Fruit fly (Drosophila melanogaster) whole organism, embryonic: Measurements from ENCODE around the gene Npc2g.

Source experiments
- Antp ChIP-seq: fragments of 200-800 bp; sonication (Bioruptor generic); optimal IDR thresholded peaks from 3 replicates; lab custom pipeline; 2016; ENCODE audit warnings: missing biosample characterization, missing genetic modification characterization
- BEAF-32 ChIP-seq: fragments of 200-800 bp; sonication (Bioruptor generic); optimal IDR thresholded peaks from 3 replicates; lab custom pipeline; 2017; ENCODE audit warnings: missing biosample characterization, missing genetic modification characterization, mild to moderate bottlenecking, moderate library complexity, missing genetic modification reagents
- CG10565 ChIP-seq: fragments of 200-800 bp; sonication (Bioruptor generic); optimal IDR thresholded peaks from 3 replicates; lab custom pipeline; 2016; ENCODE audit warnings: missing biosample characterization, mild to moderate bottlenecking, missing genetic modification characterization
- CG11247 ChIP-seq: fragments of 200-800 bp; sonication (Bioruptor generic); IDR thresholded peaks from 2 replicates; pipeline ENCODE4 v1.3.6; 2022; ENCODE audit warnings: missing biosample characterization, missing genetic modification characterization
- CG11695 ChIP-seq: fragments of 200-800 bp; sonication (Bioruptor generic); IDR thresholded peaks from 3 replicates; pipeline ENCODE4 v1.3.6; 2022; ENCODE audit warnings: missing biosample characterization, missing genetic modification characterization
- CG12659 ChIP-seq: fragments of 200-800 bp; sonication (Bioruptor generic); optimal IDR thresholded peaks from 3 replicates; lab custom pipeline; 2017; ENCODE audit warnings: mild to moderate bottlenecking, missing biosample characterization, missing genetic modification reagents, missing genetic modification characterization
- CG14050 ChIP-seq: fragments of 200-800 bp; sonication (Bioruptor generic); IDR thresholded peaks from 3 replicates; pipeline ENCODE4 v1.3.6; 2022; ENCODE audit warnings: missing biosample characterization, missing genetic modification characterization
- CG15514 ChIP-seq: fragments of 200-800 bp; sonication (Bioruptor generic); optimal IDR thresholded peaks from 3 replicates; lab custom pipeline; 2017; ENCODE audit warnings: missing biosample characterization, missing genetic modification characterization, mild to moderate bottlenecking, moderate library complexity, missing genetic modification reagents
- CG1603 ChIP-seq: fragments of 200-800 bp; sonication (Bioruptor generic); optimal IDR thresholded peaks from 2 replicates; lab custom pipeline; 2019; ENCODE audit warnings: missing biosample characterization, mild to moderate bottlenecking, missing genetic modification characterization, moderate library complexity
- CG17361 ChIP-seq: fragments of 200-800 bp; sonication (Bioruptor generic); IDR thresholded peaks from 3 replicates; pipeline ENCODE4 v1.3.6; 2022; ENCODE audit warnings: missing biosample characterization, missing genetic modification characterization
- CG18476 ChIP-seq: fragments of 200-800 bp; sonication (Bioruptor generic); optimal IDR thresholded peaks from 2 replicates; lab custom pipeline; 2016; ENCODE audit warnings: missing biosample characterization, mild to moderate bottlenecking, missing genetic modification characterization
- CG2199 ChIP-seq: fragments of 200-800 bp; sonication (Bioruptor generic); IDR thresholded peaks from 3 replicates; pipeline ENCODE4 v1.3.6; 2022; ENCODE audit warnings: missing biosample characterization, missing genetic modification characterization
- CG2202 ChIP-seq: fragments of 200-800 bp; sonication (Bioruptor generic); optimal IDR thresholded peaks from 2 replicates; lab custom pipeline; 2018; ENCODE audit warnings: missing biosample characterization, mild to moderate bottlenecking, missing genetic modification characterization
- CG34224 ChIP-seq: fragments of 200-800 bp; sonication (Bioruptor generic); IDR thresholded peaks from 3 replicates; pipeline ENCODE4 v1.3.6; 2022; ENCODE audit warnings: missing biosample characterization, missing genetic modification characterization; ENCODE audit not compliant: partially characterized antibody
- CG4328 ChIP-seq: fragments of 200-800 bp; sonication (Bioruptor generic); optimal IDR thresholded peaks from 3 replicates; lab custom pipeline; 2017; ENCODE audit warnings: missing biosample characterization, missing genetic modification reagents, missing genetic modification characterization
- CG5953 ChIP-seq: fragments of 200-800 bp; sonication (Bioruptor generic); IDR thresholded peaks from 2 replicates; pipeline ENCODE4 v1.3.6; 2022; ENCODE audit warnings: missing biosample characterization, missing genetic modification characterization
- CG6854 ChIP-seq: fragments of 200-800 bp; sonication (Bioruptor generic); optimal IDR thresholded peaks from 3 replicates; lab custom pipeline; 2017; ENCODE audit warnings: missing biosample characterization, mild to moderate bottlenecking, missing genetic modification characterization
- CG7963 ChIP-seq: fragments of 200-800 bp; sonication (Bioruptor generic); IDR thresholded peaks from 3 replicates; pipeline ENCODE4 v1.3.6; 2022; ENCODE audit warnings: missing biosample characterization, missing genetic modification characterization; ENCODE audit not compliant: partially characterized antibody
- CG8765 ChIP-seq: fragments of 200-800 bp; sonication (Bioruptor generic); IDR thresholded peaks from 2 replicates; pipeline ENCODE4 v1.3.6; 2022; ENCODE audit warnings: missing biosample characterization, missing genetic modification characterization
- CG9817 ChIP-seq: fragments of 200-800 bp; sonication (Bioruptor generic); optimal IDR thresholded peaks from 2 replicates; lab custom pipeline; 2018; ENCODE audit warnings: missing biosample characterization, mild to moderate bottlenecking, missing genetic modification characterization, moderate library complexity
- Chrac-16 ChIP-seq: fragments of 200-800 bp; sonication (Bioruptor generic); optimal IDR thresholded peaks from 3 replicates; lab custom pipeline; 2016; ENCODE audit warnings: missing biosample characterization, missing genetic modification characterization
- E2f2 ChIP-seq: fragments of 200-800 bp; sonication (Bioruptor generic); IDR thresholded peaks from 2 replicates; pipeline ENCODE4 v1.3.6; 2022; ENCODE audit warnings: missing biosample characterization, missing genetic modification characterization
- Elba2 ChIP-seq: fragments of 200-800 bp; sonication (Bioruptor generic); optimal IDR thresholded peaks from 3 replicates; lab custom pipeline; 2016; ENCODE audit warnings: missing biosample characterization, missing genetic modification characterization
- Lhr ChIP-seq: fragments of 200-800 bp; sonication (Bioruptor generic); optimal IDR thresholded peaks from 3 replicates; lab custom pipeline; 2017; ENCODE audit warnings: mild to moderate bottlenecking, missing biosample characterization, missing genetic modification reagents, missing genetic modification characterization
- Max ChIP-seq: fragments of 200-800 bp; sonication (Bioruptor generic); optimal IDR thresholded peaks from 2 replicates; lab custom pipeline; 2016; ENCODE audit warnings: missing biosample characterization, mild to moderate bottlenecking, missing genetic modification characterization
- PHDP ChIP-seq: fragments of 200-800 bp; sonication (Bioruptor generic); optimal IDR thresholded peaks from 3 replicates; lab custom pipeline; 2018; ENCODE audit warnings: missing biosample characterization, mild to moderate bottlenecking, missing genetic modification characterization, moderate library complexity
- Pdp1 ChIP-seq, 2 experiments: fragments of 200-800 bp; sonication (Bioruptor generic); optimal IDR thresholded peaks; 3 replicates each; lab custom pipeline; 2016; ENCODE audit warnings: missing biosample characterization in 2 of 2, missing genetic modification characterization in 2 of 2, mild to moderate bottlenecking in 1 of 2, moderate library complexity in 1 of 2
- Xbp1 ChIP-seq: fragments of 200-800 bp; sonication (Bioruptor generic); optimal IDR thresholded peaks from 3 replicates; lab custom pipeline; 2016; ENCODE audit warnings: missing biosample characterization, mild to moderate bottlenecking, missing genetic modification characterization
- ato ChIP-seq: fragments of 200-800 bp; sonication (Bioruptor generic); IDR thresholded peaks from 2 replicates; pipeline ENCODE4 v1.3.6; 2022; ENCODE audit warnings: missing biosample characterization, missing genetic modification characterization; ENCODE audit not compliant: partially characterized antibody
- bsh ChIP-seq, 2 experiments: fragments of 200-800 bp; sonication (Bioruptor generic); optimal IDR thresholded peaks; 2 replicates each; lab custom pipeline; 2017 to 2018; ENCODE audit warnings: mild to moderate bottlenecking in 2 of 2, missing biosample characterization in 2 of 2, missing genetic modification characterization in 2 of 2, moderate library complexity in 1 of 2
- cad ChIP-seq: fragments of >200 bp; optimal IDR thresholded peaks from 2 replicates; lab custom pipeline; 2017; ENCODE audit warnings: missing biosample characterization, missing genetic modification characterization
- dysf ChIP-seq: fragments of 200-800 bp; sonication (Bioruptor generic); IDR thresholded peaks from 3 replicates; pipeline ENCODE4 v1.3.6; 2022; ENCODE audit warnings: missing biosample characterization, missing genetic modification characterization
- en ChIP-seq: fragments of 200-800 bp; sonication (Bioruptor generic); optimal IDR thresholded peaks from 2 replicates; lab custom pipeline; 2016; ENCODE audit warnings: missing biosample characterization, missing genetic modification characterization
- grn ChIP-seq: fragments of 200-800 bp; sonication (Bioruptor generic); optimal IDR thresholded peaks from 3 replicates; lab custom pipeline; 2017; ENCODE audit warnings: missing biosample characterization, missing genetic modification characterization
- h ChIP-seq: fragments of >200 bp; optimal IDR thresholded peaks from 2 replicates; lab custom pipeline; 2017
- jumu ChIP-seq: fragments of 200-800 bp; sonication (Bioruptor generic); optimal IDR thresholded peaks from 3 replicates; lab custom pipeline; 2016; ENCODE audit warnings: missing biosample characterization, missing genetic modification characterization
- lab ChIP-seq: fragments of 200-800 bp; sonication (Bioruptor generic); optimal IDR thresholded peaks from 3 replicates; lab custom pipeline; 2017; ENCODE audit warnings: missing biosample characterization, missing genetic modification characterization, mild to moderate bottlenecking, moderate library complexity, missing genetic modification reagents
- lbe ChIP-seq: fragments of 200-800 bp; sonication (Bioruptor generic); optimal IDR thresholded peaks from 2 replicates; lab custom pipeline; 2016; ENCODE audit warnings: missing biosample characterization, mild to moderate bottlenecking, missing genetic modification characterization
- lmd ChIP-seq: fragments of 200-800 bp; sonication (Bioruptor generic); IDR thresholded peaks from 2 replicates; pipeline ENCODE4 v1.3.6; 2022; ENCODE audit warnings: missing biosample characterization, missing genetic modification characterization
- nerfin-1 ChIP-seq: fragments of 200-800 bp; sonication (Bioruptor generic); optimal IDR thresholded peaks from 3 replicates; lab custom pipeline; 2019; ENCODE audit warnings: missing biosample characterization, mild to moderate bottlenecking, missing genetic modification characterization, moderate library complexity
- oc ChIP-seq: fragments of 200-800 bp; sonication (Bioruptor generic); optimal IDR thresholded peaks from 2 replicates; lab custom pipeline; 2018; ENCODE audit warnings: missing biosample characterization, mild to moderate bottlenecking, missing genetic modification characterization, moderate library complexity
- rib ChIP-seq: fragments of 200-800 bp; sonication (Bioruptor generic); IDR thresholded peaks from 2 replicates; pipeline ENCODE4 v1.3.6; 2022; ENCODE audit warnings: missing biosample characterization, missing genetic modification characterization
- row ChIP-seq: fragments of 200-800 bp; sonication (Bioruptor generic); IDR thresholded peaks from 3 replicates; pipeline ENCODE4 v1.3.6; 2022; ENCODE audit warnings: missing biosample characterization, missing genetic modification characterization
- seq ChIP-seq: fragments of 200-800 bp; sonication (Bioruptor generic); IDR thresholded peaks from 2 replicates; pipeline ENCODE4 v1.3.6; 2022; ENCODE audit warnings: missing biosample characterization, missing genetic modification characterization
- sisA ChIP-seq: fragments of 200-800 bp; sonication (Bioruptor generic); IDR thresholded peaks from 2 replicates; pipeline ENCODE4 v1.3.6; 2022; ENCODE audit warnings: missing biosample characterization, missing genetic modification characterization
- tgo ChIP-seq: fragments of 200-800 bp; sonication (Bioruptor generic); IDR thresholded peaks from 3 replicates; pipeline ENCODE4 v1.3.6; 2022; ENCODE audit warnings: missing biosample characterization, missing genetic modification characterization
- tin ChIP-seq: fragments of 200-800 bp; sonication (Bioruptor generic); optimal IDR thresholded peaks from 3 replicates; lab custom pipeline; 2016; ENCODE audit warnings: missing biosample characterization, missing genetic modification characterization
- zf30C ChIP-seq: fragments of 200-800 bp; sonication (Bioruptor generic); optimal IDR thresholded peaks from 3 replicates; lab custom pipeline; 2018; ENCODE audit warnings: missing biosample characterization, mild to moderate bottlenecking, missing genetic modification characterization

Npc2g gene

dm6 chr3R:30729013-30729412 is 16.1 kb downstream of the Npc2g start (continued):
- TF ChIP-seq CG10565 (GFP tag; lab: Kevin White, UChicago) (no peak), CG5953 (GFP tag; lab: Robert Waterston, UW) (no peak; the same call in 1 of the 2 replicates), Elba2 (GFP tag; lab: Kevin White, UChicago) (no peak), nerfin-1 (tag; lab: Kevin White, UChicago) (no peak), CG2199 (GFP tag; lab: Robert Waterston, UW) (no peak), BEAF-32 (GFP tag; lab: Kevin White, UChicago) (no peak), CG17361 (GFP tag; lab: Robert Waterston, UW) (0 out of 3 replicates have a peak, but pooled peaks have one; percentile 32), CG9817 (tag; lab: Kevin White, UChicago) (no peak), dysf (GFP tag; lab: Robert Waterston, UW) (peak; percentile 27; the same call in 2 of the 3 replicates), grn (GFP tag; lab: Kevin White, UChicago) (no peak), CG1603 (tag; lab: Kevin White, UChicago) (peak; percentile 47), tin (GFP tag; lab: Kevin White, UChicago) (no peak), Chrac-16 (GFP tag; lab: Kevin White, UChicago) (no peak), lbe (GFP tag; lab: Kevin White, UChicago) (no peak), E2f2 (GFP tag; lab: Robert Waterston, UW) (no peak), Pdp1 (GFP tag; optimal IDR thresholded peaks at IDR 0.05; lab: Kevin White, UChicago) (peak in 1 of 2 experiments; percentile 24), CG15514 (GFP tag; lab: Kevin White, UChicago) (peak; percentile 3), ato (GFP tag; lab: Robert Waterston, UW) (no peak), PHDP (peak; percentile 12), rib (GFP tag; lab: Robert Waterston, UW) (no peak), oc (tag; lab: Kevin White, UChicago) (no peak), jumu (GFP tag; lab: Kevin White, UChicago) (peak; percentile 6), sisA (GFP tag; lab: Robert Waterston, UW) (peak; percentile 41), lab (GFP tag; lab: Kevin White, UChicago) (peak; percentile 30), lmd (peak; percentile 22; the same call in 1 of the 2 replicates), CG34224 (GFP tag; lab: Robert Waterston, UW) (no peak), CG11695 (GFP tag; lab: Robert Waterston, UW) (no peak), zf30C (GFP tag; lab: Kevin White, UChicago) (no peak), CG11247 (GFP tag; lab: Robert Waterston, UW) (0 out of 2 replicates have a peak, but pooled peaks have one; percentile 11), CG2202 (tag; lab: Kevin White, UChicago) (no peak), CG12659 (GFP tag; lab: Kevin White, UChicago) (no peak), CG8765 (no peak), cad (GFP tag; lab: Kevin White, UChicago) (no peak), CG18476 (no peak), en (no peak), Antp (peak; percentile 38), CG4328 (no peak), h (lab: Kevin White, UChicago) (no peak), CG6854 (no peak), Max (GFP tag; lab: Kevin White, UChicago) (no peak), CG7963 (GFP tag; lab: Robert Waterston, UW) (no peak), Xbp1 (GFP tag; lab: Kevin White, UChicago) (no peak), CG14050 (GFP tag; lab: Robert Waterston, UW) (no peak), row (peak; percentile 37; the same call in 1 of the 3 replicates), tgo (no peak), seq (no peak), Lhr (GFP tag; lab: Kevin White, UChicago) (no peak), bsh (GFP tag; optimal IDR thresholded peaks at IDR 0.05; lab: Kevin White, UChicago) (peak in 1 of 2 experiments; percentile 40)
